Fruit fly (Drosophila melanogaster) whole organism, prepupa: Measurements from ENCODE around the gene Art9.

Experiments used
- Blimp-1 ChIP-seq: fragments of 200-800 bp; sonication (Bioruptor generic); optimal IDR thresholded peaks from 3 replicates; lab custom pipeline; 2017; ENCODE audit warnings: missing biosample characterization, missing genetic modification characterization, mild to moderate bottlenecking, moderate library complexity, missing genetic modification reagents
- CG10669 ChIP-seq: fragments of 200-800 bp; sonication (Bioruptor generic); optimal IDR thresholded peaks from 3 replicates; lab custom pipeline; 2018; ENCODE audit warnings: missing biosample characterization, mild to moderate bottlenecking, missing genetic modification characterization, moderate library complexity
- CG11294 ChIP-seq: fragments of 200-800 bp; sonication (Bioruptor generic); IDR thresholded peaks from 2 replicates; pipeline ENCODE4 v1.3.6; 2022; ENCODE audit warnings: missing biosample characterization, missing genetic modification characterization
- CG11762 ChIP-seq: fragments of 200-800 bp; sonication (Bioruptor generic); optimal IDR thresholded peaks from 3 replicates; lab custom pipeline; 2016; ENCODE audit warnings: missing biosample characterization, missing genetic modification characterization; ENCODE audit not compliant: insufficient read depth
- CG15336 ChIP-seq: fragments of 200-800 bp; sonication (Bioruptor generic); IDR thresholded peaks from 2 replicates; pipeline ENCODE4 v1.3.6; 2022; ENCODE audit warnings: missing biosample characterization, missing genetic modification characterization
- CG1621 ChIP-seq: fragments of 200-800 bp; sonication (Bioruptor generic); optimal IDR thresholded peaks from 3 replicates; lab custom pipeline; 2018; ENCODE audit warnings: missing biosample characterization, mild to moderate bottlenecking, missing genetic modification characterization
- CG16779 ChIP-seq: fragments of 200-800 bp; sonication (Bioruptor generic); optimal IDR thresholded peaks from 3 replicates; lab custom pipeline; 2017; ENCODE audit warnings: missing biosample characterization, mild to moderate bottlenecking, missing genetic modification characterization
- CG3032 ChIP-seq: fragments of 200-800 bp; optimal IDR thresholded peaks from 2 replicates; lab custom pipeline; 2019; ENCODE audit warnings: missing biosample characterization, mild to moderate bottlenecking, missing genetic modification characterization, moderate library complexity
- CG31627 ChIP-seq: fragments of 200-800 bp; sonication (Bioruptor generic); optimal IDR thresholded peaks from 3 replicates; lab custom pipeline; 2016; ENCODE audit warnings: missing biosample characterization, missing genetic modification characterization
- CG32006 ChIP-seq: fragments of 200-800 bp; sonication (Bioruptor generic); optimal IDR thresholded peaks from 3 replicates; lab custom pipeline; 2017; ENCODE audit warnings: missing biosample characterization, mild to moderate bottlenecking, missing genetic modification characterization
- CG34406 ChIP-seq: fragments of 200-800 bp; sonication (Bioruptor generic); optimal IDR thresholded peaks from 3 replicates; lab custom pipeline; 2016; ENCODE audit warnings: missing biosample characterization, missing genetic modification characterization
- CG3919 ChIP-seq: fragments of 200-800 bp; sonication (Bioruptor generic); optimal IDR thresholded peaks from 3 replicates; lab custom pipeline; 2016; ENCODE audit warnings: missing biosample characterization, missing genetic modification characterization
- CG4318 ChIP-seq: fragments of 200-800 bp; sonication (Bioruptor generic); optimal IDR thresholded peaks from 3 replicates; lab custom pipeline; 2017; ENCODE audit warnings: missing biosample characterization, mild to moderate bottlenecking, missing genetic modification characterization
- CG6163 ChIP-seq: fragments of 200-800 bp; sonication (Bioruptor generic); IDR thresholded peaks from 3 replicates; pipeline ENCODE4 v1.3.6; 2022; ENCODE audit warnings: missing biosample characterization, missing genetic modification characterization
- CG6276 ChIP-seq: fragments of 200-800 bp; sonication (Bioruptor generic); optimal IDR thresholded peaks from 2 replicates; lab custom pipeline; 2017; ENCODE audit warnings: missing biosample characterization, mild to moderate bottlenecking, missing genetic modification characterization
- CG6792 ChIP-seq: fragments of 200-800 bp; sonication (Bioruptor generic); optimal IDR thresholded peaks from 3 replicates; lab custom pipeline; 2016; ENCODE audit warnings: missing biosample characterization, missing genetic modification characterization
- CG6808 ChIP-seq: fragments of 200-800 bp; sonication (Bioruptor generic); optimal IDR thresholded peaks from 3 replicates; lab custom pipeline; 2017; ENCODE audit warnings: missing biosample characterization, missing genetic modification characterization, mild to moderate bottlenecking, moderate library complexity, missing genetic modification reagents
- CG6854 ChIP-seq: fragments of 200-800 bp; sonication (Bioruptor generic); optimal IDR thresholded peaks from 2 replicates; lab custom pipeline; 2017; ENCODE audit warnings: missing biosample characterization, mild to moderate bottlenecking, missing genetic modification characterization
- CG7368 ChIP-seq: fragments of 200-800 bp; sonication (Bioruptor generic); optimal IDR thresholded peaks from 3 replicates; lab custom pipeline; 2016; ENCODE audit warnings: missing biosample characterization, missing genetic modification characterization
- CG8119 ChIP-seq: fragments of 200-800 bp; sonication (Bioruptor generic); IDR thresholded peaks from 3 replicates; pipeline ENCODE4 v1.3.6; 2022; ENCODE audit warnings: missing biosample characterization, missing genetic modification characterization
- CG8319 ChIP-seq: fragments of 200-800 bp; sonication (Bioruptor generic); optimal IDR thresholded peaks from 3 replicates; lab custom pipeline; 2016; ENCODE audit warnings: missing biosample characterization, missing genetic modification characterization
- Eip78C ChIP-seq: fragments of 200-800 bp; sonication (Bioruptor generic); peaks from one replicate; lab custom pipeline; 2016; ENCODE audit warnings: missing biosample characterization, missing genetic modification characterization
- Eip93F ChIP-seq: fragments of 200-800 bp; sonication (Bioruptor generic); optimal IDR thresholded peaks from 2 replicates; lab custom pipeline; 2016; ENCODE audit warnings: missing biosample characterization, mild to moderate bottlenecking, missing genetic modification characterization
- Ets96B ChIP-seq: fragments of 200-800 bp; optimal IDR thresholded peaks from 2 replicates; lab custom pipeline; 2019; ENCODE audit warnings: missing biosample characterization, mild to moderate bottlenecking, missing genetic modification characterization, moderate library complexity
- Hr38 ChIP-seq: sonication (Bioruptor generic); optimal IDR thresholded peaks from 2 replicates; lab custom pipeline; 2016; ENCODE audit warnings: missing biosample characterization, missing genetic modification characterization
- Hr39 ChIP-seq: fragments of 200-800 bp; sonication (Bioruptor generic); optimal IDR thresholded peaks from 2 replicates; lab custom pipeline; 2016; ENCODE audit warnings: missing biosample characterization, missing genetic modification characterization
- Hr4 ChIP-seq: fragments of 200-800 bp; sonication (Bioruptor generic); optimal IDR thresholded peaks from 3 replicates; lab custom pipeline; 2016; ENCODE audit warnings: missing biosample characterization, missing genetic modification characterization
- Met ChIP-seq: fragments of 200-800 bp; sonication (Bioruptor generic); optimal IDR thresholded peaks from 3 replicates; lab custom pipeline; 2016; ENCODE audit warnings: missing biosample characterization, missing genetic modification characterization
- OdsH ChIP-seq: fragments of 200-800 bp; sonication (Bioruptor generic); optimal IDR thresholded peaks from 3 replicates; lab custom pipeline; 2016; ENCODE audit warnings: missing biosample characterization, missing genetic modification characterization
- Smox ChIP-seq: fragments of 200-800 bp; sonication (Bioruptor generic); optimal IDR thresholded peaks from 3 replicates; lab custom pipeline; 2016; ENCODE audit warnings: missing biosample characterization, missing genetic modification characterization
- Sox102F ChIP-seq: fragments of 200-800 bp; sonication (Bioruptor generic); optimal IDR thresholded peaks from 2 replicates; lab custom pipeline; 2016; ENCODE audit warnings: missing biosample characterization, mild to moderate bottlenecking, missing genetic modification characterization
- Sox15 ChIP-seq: fragments of 200-800 bp; sonication (Bioruptor generic); optimal IDR thresholded peaks from 3 replicates; lab custom pipeline; 2016; ENCODE audit warnings: missing biosample characterization, missing genetic modification characterization
- achi ChIP-seq: fragments of 200-800 bp; sonication (Bioruptor generic); optimal IDR thresholded peaks from 3 replicates; lab custom pipeline; 2016; ENCODE audit warnings: missing biosample characterization, missing genetic modification characterization
- acj6 ChIP-seq: fragments of 200-800 bp; sonication (Bioruptor generic); optimal IDR thresholded peaks from 3 replicates; lab custom pipeline; 2016; ENCODE audit warnings: missing biosample characterization, missing genetic modification characterization
- cyc ChIP-seq: fragments of 200-800 bp; sonication (Bioruptor generic); optimal IDR thresholded peaks from 3 replicates; lab custom pipeline; 2016; ENCODE audit warnings: missing biosample characterization, missing genetic modification characterization
- dac ChIP-seq: fragments of 200-800 bp; sonication (Bioruptor generic); optimal IDR thresholded peaks from 2 replicates; lab custom pipeline; 2017; ENCODE audit warnings: missing biosample characterization, mild to moderate bottlenecking, missing genetic modification characterization
- dsx ChIP-seq: fragments of 200-800 bp; optimal IDR thresholded peaks from 3 replicates; lab custom pipeline; 2019; ENCODE audit warnings: missing biosample characterization, mild to moderate bottlenecking, missing genetic modification characterization, moderate library complexity; ENCODE audit not compliant: poor library complexity, severe bottlenecking
- eg ChIP-seq: fragments of 200-800 bp; sonication (Bioruptor generic); IDR thresholded peaks from 3 replicates; pipeline ENCODE4 v1.3.6; 2022; ENCODE audit warnings: missing biosample characterization, missing genetic modification characterization
- esn ChIP-seq: fragments of 200-800 bp; sonication (Bioruptor generic); optimal IDR thresholded peaks from 2 replicates; lab custom pipeline; 2016; ENCODE audit warnings: missing biosample characterization, mild to moderate bottlenecking, missing genetic modification characterization, moderate library complexity
- fd59A ChIP-seq: fragments of 200-800 bp; sonication (Bioruptor generic); optimal IDR thresholded peaks from 2 replicates; lab custom pipeline; 2017; ENCODE audit warnings: missing biosample characterization, mild to moderate bottlenecking, missing genetic modification characterization, missing genetic modification reagents
- fd85E ChIP-seq: fragments of 200-800 bp; sonication (Bioruptor generic); optimal IDR thresholded peaks from 3 replicates; lab custom pipeline; 2016; ENCODE audit warnings: missing biosample characterization, missing genetic modification characterization
- fkh ChIP-seq: fragments of 200-800 bp; sonication (Bioruptor generic); optimal IDR thresholded peaks from 3 replicates; lab custom pipeline; 2017; ENCODE audit warnings: missing biosample characterization, mild to moderate bottlenecking, missing genetic modification characterization, moderate library complexity
- lz ChIP-seq: fragments of 200-800 bp; sonication (Bioruptor generic); optimal IDR thresholded peaks from 3 replicates; lab custom pipeline; 2016; ENCODE audit warnings: missing biosample characterization, missing genetic modification characterization
- net ChIP-seq: fragments of 200-800 bp; sonication (Bioruptor generic); optimal IDR thresholded peaks from 3 replicates; lab custom pipeline; 2016; ENCODE audit warnings: missing biosample characterization, missing genetic modification characterization
- salr ChIP-seq, 2 experiments: fragments of 200-800 bp; sonication (Bioruptor generic); optimal IDR thresholded peaks; 3 replicates each; lab custom pipeline; 2016 to 2018; ENCODE audit warnings: missing biosample characterization in 2 of 2, missing genetic modification characterization in 2 of 2, mild to moderate bottlenecking in 1 of 2
- spab ChIP-seq: fragments of 200-800 bp; sonication (Bioruptor generic); optimal IDR thresholded peaks from 2 replicates; lab custom pipeline; 2017; ENCODE audit warnings: missing biosample characterization, mild to moderate bottlenecking, missing genetic modification characterization, missing genetic modification reagents
- ss ChIP-seq, 2 experiments: fragments of 200-800 bp; sonication (Bioruptor generic); optimal IDR thresholded peaks; 2 replicates in 1 of 2; 3 replicates in 1 of 2; lab custom pipeline; 2017 to 2018; ENCODE audit warnings: mild to moderate bottlenecking in 2 of 2, missing biosample characterization in 2 of 2, missing genetic modification characterization in 2 of 2, moderate library complexity in 1 of 2
- topi ChIP-seq: fragments of 200-800 bp; sonication (Bioruptor generic); optimal IDR thresholded peaks from 3 replicates; lab custom pipeline; 2016; ENCODE audit warnings: missing biosample characterization, missing genetic modification characterization

The Art9 gene

DNA sequence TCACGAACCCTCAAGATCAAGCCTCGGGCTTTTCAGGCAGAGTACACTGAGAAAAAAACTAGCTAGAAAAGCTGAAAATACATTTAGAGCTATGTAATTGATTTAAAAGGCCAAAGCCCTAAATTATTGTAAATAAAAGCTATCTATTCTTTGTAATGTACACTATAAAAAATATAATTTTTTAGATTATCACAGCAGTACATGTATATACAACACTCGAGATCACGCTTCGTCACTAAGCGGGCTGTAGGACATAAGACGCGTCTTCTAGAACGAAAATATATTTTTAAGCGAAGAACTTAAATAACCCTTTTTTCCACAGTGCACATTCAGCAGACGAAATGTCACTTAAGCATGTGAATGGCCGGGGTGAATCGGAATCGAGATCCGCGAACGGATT, 1.9 kb downstream of the Art9 start (continued):
- TF ChIP-seq dac (GFP tag; lab: Kevin White, UChicago) (no peak), CG3919 (peak; percentile 63), CG8119 (no peak), Hr39 (GFP tag; lab: Kevin White, UChicago) (peak; percentile 60), CG1621 (tag; lab: Kevin White, UChicago) (peak; percentile 19), esn (peak; percentile 80), Blimp-1 (peak; percentile 19), CG34406 (GFP tag; lab: Kevin White, UChicago) (peak; percentile 43), Eip78C (GFP tag; lab: Kevin White, UChicago) (peak; percentile 89), CG6276 (GFP tag; lab: Kevin White, UChicago) (no peak), acj6 (GFP tag; lab: Kevin White, UChicago) (peak; percentile 56), CG16779 (no peak), CG8319 (GFP tag; lab: Kevin White, UChicago) (no peak), Smox (GFP tag; lab: Kevin White, UChicago) (peak; percentile 70), CG15336 (GFP tag; lab: Robert Waterston, UW) (no peak), fd85E (GFP tag; lab: Kevin White, UChicago) (no peak), CG31627 (GFP tag; lab: Kevin White, UChicago) (peak; percentile 59), dsx (peak; percentile 41), CG11294 (GFP tag; lab: Robert Waterston, UW) (no peak), Hr4 (GFP tag; lab: Kevin White, UChicago) (no peak), salr (GFP tag; optimal IDR thresholded peaks at IDR 0.05; lab: Kevin White, UChicago) (no peak), achi (GFP tag; lab: Kevin White, UChicago) (peak; percentile 53), ss (GFP tag; optimal IDR thresholded peaks at IDR 0.05; lab: Kevin White, UChicago) (peak; percentile 10 to 62), CG7368 (no peak), Ets96B (tag; lab: Kevin White, UChicago) (peak; percentile 63), Eip93F (no peak), CG6163 (GFP tag; lab: Robert Waterston, UW) (peak; percentile 34; the same call in 2 of the 3 replicates), fd59A (GFP tag; lab: Kevin White, UChicago) (peak; percentile 57), CG6808 (GFP tag; lab: Kevin White, UChicago) (peak; percentile 66), spab (GFP tag; lab: Kevin White, UChicago) (peak; percentile 61), Sox102F (GFP tag; lab: Kevin White, UChicago) (peak; percentile 77), OdsH (GFP tag; lab: Kevin White, UChicago) (peak; percentile 62), lz (peak; percentile 67), cyc (GFP tag; lab: Kevin White, UChicago) (peak; percentile 63), CG4318 (no peak)
- TF ChIP-seq, all 60 proteins: peak for 38

DNA sequence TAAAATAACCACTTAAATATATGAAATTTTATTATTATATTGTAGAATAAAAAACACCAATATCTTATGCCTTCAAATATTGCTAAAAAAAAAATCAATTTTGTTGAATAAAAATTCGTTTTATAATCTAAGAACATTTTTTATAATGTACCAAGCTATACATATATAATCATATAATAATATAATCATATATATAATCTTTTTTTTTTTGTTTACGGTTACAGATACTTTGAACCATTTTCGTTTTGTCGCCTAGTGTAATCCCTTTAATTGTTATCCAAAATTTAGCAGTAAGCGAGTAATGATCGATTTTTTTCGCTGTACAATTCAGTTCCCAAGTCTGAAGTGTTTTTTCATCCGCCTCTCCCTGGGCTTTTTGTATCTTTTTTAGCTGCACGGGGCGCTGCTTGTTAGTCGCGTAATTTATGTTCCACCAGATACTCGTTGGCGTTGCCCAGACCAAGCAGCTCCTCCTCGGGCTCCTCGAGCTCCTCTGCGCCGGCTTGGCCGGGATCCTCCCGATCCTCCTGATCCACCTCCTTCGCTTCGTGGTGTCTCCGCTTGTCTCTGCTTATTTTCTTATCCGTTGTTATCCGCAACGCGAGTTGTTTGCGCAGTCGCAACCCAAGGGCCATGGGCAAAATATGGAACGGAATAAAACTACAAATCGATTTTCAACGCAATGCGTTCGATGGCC, 3.8 kb downstream of the Art9 start:
- peak; percentile 21 for TF ChIP-seq Ets96B (tag; lab: Kevin White, UChicago)
- no peak for TF ChIP-seq eg (GFP tag; lab: Robert Waterston, UW)
- TF ChIP-seq CG11294 (GFP tag; lab: Robert Waterston, UW): no peak
- TF ChIP-seq Sox15 (GFP tag; lab: Kevin White, UChicago): no peak
- peak; percentile 2 for TF ChIP-seq lz
- TF ChIP-seq CG31627 (GFP tag; lab: Kevin White, UChicago): no peak
- no peak for TF ChIP-seq Hr38
- no peak for TF ChIP-seq CG10669 (GFP tag; lab: Kevin White, UChicago)
- TF ChIP-seq CG11762 (GFP tag; lab: Kevin White, UChicago): no peak
- no peak for TF ChIP-seq topi
- peak; percentile 6 for TF ChIP-seq CG6792 (GFP tag; lab: Kevin White, UChicago)
- no peak for TF ChIP-seq CG32006 (GFP tag; lab: Kevin White, UChicago)
- no peak for TF ChIP-seq Met (GFP tag; lab: Kevin White, UChicago)
- TF ChIP-seq Sox102F (GFP tag; lab: Kevin White, UChicago): no peak
- no peak for TF ChIP-seq CG6854 (GFP tag; lab: Kevin White, UChicago)
- no peak for TF ChIP-seq net (GFP tag; lab: Kevin White, UChicago)
- TF ChIP-seq CG16779: no peak
- no peak for TF ChIP-seq cyc (GFP tag; lab: Kevin White, UChicago)
- TF ChIP-seq fd59A (GFP tag; lab: Kevin White, UChicago): no peak
- no peak for TF ChIP-seq ss (GFP tag; optimal IDR thresholded peaks at IDR 0.05; lab: Kevin White, UChicago)
- no peak for TF ChIP-seq CG8119
- TF ChIP-seq fkh (GFP tag; lab: Kevin White, UChicago): no peak
- peak; percentile 54; the same call in 2 of the 3 replicates for TF ChIP-seq CG6163 (GFP tag; lab: Robert Waterston, UW)
- TF ChIP-seq CG6276 (GFP tag; lab: Kevin White, UChicago): no peak
- TF ChIP-seq CG6808 (GFP tag; lab: Kevin White, UChicago): peak; percentile 9
- TF ChIP-seq CG34406 (GFP tag; lab: Kevin White, UChicago): peak; percentile 29
- TF ChIP-seq CG3032 (tag; lab: Kevin White, UChicago): peak; percentile 55
- TF ChIP-seq acj6 (GFP tag; lab: Kevin White, UChicago): peak; percentile 39
